Worm (Caenorhabditis elegans): Measurements from ENCODE around the gene ZC239.13.

ce11 chrII:3245836-3246235 is 23.2 kb upstream of the ZC239.13 start, which contains the start of gene C17F4.7:
- no peak for TF ChIP-seq ama-1 (optimal IDR thresholded peaks at IDR 0.05)
- no peak for TF ChIP-seq scrt-1 (GFP tag; IDR thresholded peaks at IDR 0.05)
- no peak for TF ChIP-seq hmg-4 (GFP tag; optimal IDR thresholded peaks at IDR 0.05)
